Worm (Caenorhabditis elegans) whole organism, L1 larva: Measurements from ENCODE around the gene F39B3.7.

Experiments
- dsc-1 ChIP-seq: sonication (generic microtip); optimal IDR thresholded peaks from 2 replicates; lab custom pipeline; 2016; ENCODE audit warnings: mild to moderate bottlenecking, missing genetic modification characterization, missing compliant biosample characterization
- elt-2 ChIP-seq: sonication (generic microtip); optimal IDR thresholded peaks from 2 replicates; lab custom pipeline; 2016; ENCODE audit warnings: missing genetic modification characterization, mild to moderate bottlenecking, inconsistent platforms, missing compliant biosample characterization, missing genetic modification reagents
- jun-1 ChIP-seq: fragments of 150-350 bp; optimal IDR thresholded peaks from 2 replicates; lab custom pipeline; 2014; ENCODE audit warnings: missing biosample characterization, missing genetic modification reagents, missing genetic modification characterization
- lin-15B ChIP-seq: fragments of 150-350 bp; sonication (generic microtip); optimal IDR thresholded peaks from 3 replicates; lab custom pipeline; 2014; ENCODE audit warnings: missing biosample characterization, missing genetic modification characterization
- lsy-2 ChIP-seq, 2 experiments: fragments of 150-350 bp; optimal IDR thresholded peaks; 2 replicates each; lab custom pipeline; 2014; ENCODE audit warnings: missing biosample characterization in 2 of 2, missing genetic modification characterization in 2 of 2
- mab-9 ChIP-seq: fragments of 200-800 bp; sonication (Bioruptor generic); IDR thresholded peaks from 2 replicates; pipeline ENCODE4 v1.3.6; 2022; ENCODE audit warnings: missing genetic modification reagents, missing genetic modification characterization, missing compliant biosample characterization
- nhr-20 ChIP-seq: sonication (generic microtip); optimal IDR thresholded peaks from 2 replicates; lab custom pipeline; 2016; ENCODE audit warnings: mild to moderate bottlenecking, missing genetic modification characterization, missing compliant biosample characterization
- nhr-237 ChIP-seq: fragments of 150-350 bp; optimal IDR thresholded peaks from 2 replicates; lab custom pipeline; 2014; ENCODE audit warnings: missing biosample characterization, missing genetic modification characterization
- rnt-1 ChIP-seq: sonication (generic microtip); optimal IDR thresholded peaks from 2 replicates; lab custom pipeline; 2016; ENCODE audit warnings: mild to moderate bottlenecking, missing genetic modification characterization, moderate library complexity, missing compliant biosample characterization
- snpc-4 ChIP-seq: fragments of 150-350 bp; optimal IDR thresholded peaks from 2 replicates; lab custom pipeline; 2014; ENCODE audit warnings: missing biosample characterization, missing genetic modification characterization
- sptf-1 ChIP-seq: fragments of 150-350 bp; optimal IDR thresholded peaks from 2 replicates; lab custom pipeline; 2014; ENCODE audit warnings: missing biosample characterization, missing genetic modification characterization
- ztf-11 ChIP-seq, 2 experiments: sonication (generic microtip); optimal IDR thresholded peaks; 2 replicates each; lab custom pipeline; 2016 to 2017; ENCODE audit warnings: missing genetic modification characterization in 2 of 2, missing biosample characterization in 1 of 2, missing compliant biosample characterization in 1 of 2

DNA sequence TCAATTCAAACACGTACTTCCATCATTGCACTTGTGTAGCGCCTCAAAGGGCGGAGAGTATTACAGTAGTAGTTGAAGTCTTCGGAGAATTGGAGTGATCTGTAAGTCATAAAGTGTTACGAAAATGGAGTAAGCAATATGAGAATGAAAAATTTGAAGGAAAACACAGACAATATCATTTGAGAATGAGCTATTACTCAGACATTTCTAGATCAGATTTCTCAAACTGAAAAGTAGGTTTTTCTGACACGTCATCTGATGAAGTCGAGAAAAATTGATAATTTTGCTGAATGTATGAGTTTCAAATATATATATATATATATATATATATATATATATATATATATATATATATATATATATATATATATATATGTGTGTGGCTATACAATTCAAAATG is 12.5 kb upstream of the F39B3.7 start, which contains the start of gene frpr-7:
- TF ChIP-seq nhr-20 (tag; lab: Kevin White, UChicago) (no peak), nhr-237 (tag; lab: Kevin White, UChicago) (no peak), jun-1 (no peak), ztf-11 (tag; optimal IDR thresholded peaks at IDR 0.05; lab: Kevin White, UChicago) (no peak), lsy-2 (tag; optimal IDR thresholded peaks at IDR 0.05; lab: Kevin White, UChicago) (no peak), mab-9 (no peak), rnt-1 (no peak), snpc-4 (tag; lab: Kevin White, UChicago) (no peak), lin-15B (tag; lab: Kevin White, UChicago) (no peak), elt-2 (tag; lab: Kevin White, UChicago) (no peak), dsc-1 (tag; lab: Kevin White, UChicago) (no peak), sptf-1 (tag; lab: Kevin White, UChicago) (no peak)
